Fruit fly (Drosophila melanogaster) whole organism, wandering third instar larva: ENCODE measurements around the gene CG15731.

Experiments
- Abd-B ChIP-seq: fragments of >200 bp; optimal IDR thresholded peaks from 2 replicates; lab custom pipeline; 2017; ENCODE audit warnings: missing biosample characterization, missing genetic modification characterization
- CG32264 ChIP-seq: fragments of 200-800 bp; sonication (Bioruptor generic); optimal IDR thresholded peaks from 2 replicates; lab custom pipeline; 2016; ENCODE audit warnings: missing biosample characterization, missing genetic modification characterization
- CG9705 ChIP-seq: fragments of 200-800 bp; sonication (Bioruptor generic); optimal IDR thresholded peaks from 2 replicates; lab custom pipeline; 2018; ENCODE audit warnings: missing biosample characterization, mild to moderate bottlenecking, missing genetic modification characterization
- CrebA ChIP-seq: fragments of 200-800 bp; sonication (Bioruptor generic); optimal IDR thresholded peaks from 2 replicates; lab custom pipeline; 2016; ENCODE audit warnings: missing biosample characterization, mild to moderate bottlenecking, missing genetic modification characterization, borderline replicate concordance
- Dfd ChIP-seq: fragments of >200 bp; optimal IDR thresholded peaks from 2 replicates; lab custom pipeline; 2017; ENCODE audit warnings: missing biosample characterization, missing genetic modification characterization
- Dif ChIP-seq: fragments of 200-275, 200-300 bp; sonication (Bioruptor generic); optimal IDR thresholded peaks from 2 replicates; lab custom pipeline; 2018; ENCODE audit warnings: missing biosample characterization, missing genetic modification characterization; ENCODE audit not compliant: partially characterized antibody
- HLH106 ChIP-seq: fragments of 200-800 bp; optimal IDR thresholded peaks from 3 replicates; lab custom pipeline; 2019; ENCODE audit warnings: missing biosample characterization, mild to moderate bottlenecking, missing genetic modification characterization, moderate library complexity
- Hnf4 ChIP-seq: fragments of 200-800 bp; sonication (Bioruptor generic); optimal IDR thresholded peaks from 2 replicates; lab custom pipeline; 2016; ENCODE audit warnings: missing biosample characterization, mild to moderate bottlenecking, missing genetic modification characterization
- Hr83 ChIP-seq: fragments of 200-300 bp; sonication (Bioruptor generic); optimal IDR thresholded peaks from 2 replicates; lab custom pipeline; 2016; ENCODE audit warnings: missing biosample characterization, mild to moderate bottlenecking, missing genetic modification characterization, moderate library complexity; ENCODE audit not compliant: poor library complexity, severe bottlenecking
- Jra ChIP-seq: sonication (Bioruptor generic); optimal IDR thresholded peaks from 2 replicates; lab custom pipeline; 2016; ENCODE audit warnings: missing biosample characterization, missing genetic modification characterization
- OdsH ChIP-seq: fragments of 200-800 bp; sonication (Bioruptor generic); optimal IDR thresholded peaks from 2 replicates; lab custom pipeline; 2016; ENCODE audit warnings: missing biosample characterization, mild to moderate bottlenecking, missing genetic modification characterization
- Rel ChIP-seq, 2 experiments: fragments of 200-800 bp; sonication (Bioruptor generic) in 1 of 2; optimal IDR thresholded peaks; 2 replicates in 1 of 2; 3 replicates in 1 of 2; lab custom pipeline; 2016 to 2019; ENCODE audit warnings: mild to moderate bottlenecking in 2 of 2, missing biosample characterization in 2 of 2, missing genetic modification characterization in 2 of 2, moderate library complexity in 1 of 2
- Sp1 ChIP-seq: fragments of 200-800 bp; sonication (Bioruptor generic); optimal IDR thresholded peaks from 3 replicates; lab custom pipeline; 2019; ENCODE audit warnings: missing biosample characterization, mild to moderate bottlenecking, missing genetic modification characterization, moderate library complexity
- Vsx2 ChIP-seq: fragments of 200-300, 225-300 bp; sonication (Bioruptor generic); optimal IDR thresholded peaks from 2 replicates; lab custom pipeline; 2018; ENCODE audit warnings: missing biosample characterization, missing genetic modification characterization; ENCODE audit not compliant: partially characterized antibody
- br ChIP-seq: fragments of 200-800 bp; sonication (Bioruptor generic); optimal IDR thresholded peaks from 2 replicates; lab custom pipeline; 2016; ENCODE audit warnings: missing biosample characterization, missing genetic modification characterization
- brk ChIP-seq: fragments of 200-800 bp; sonication (Bioruptor generic); optimal IDR thresholded peaks from 2 replicates; lab custom pipeline; 2016; ENCODE audit warnings: missing biosample characterization, mild to moderate bottlenecking, missing genetic modification characterization
- dl ChIP-seq, 2 experiments: fragments of 175-275, 200-275 bp in 1 of 2; fragments of 200-275 bp in 1 of 2; sonication (Bioruptor generic); optimal IDR thresholded peaks; lab custom pipeline; 2018; ENCODE audit warnings: mild to moderate bottlenecking in 2 of 2, missing biosample characterization in 2 of 2, missing genetic modification characterization in 2 of 2, moderate library complexity in 2 of 2; ENCODE audit not compliant: partially characterized antibody in 2 of 2, insufficient read depth in 1 of 2
- dmrt93B ChIP-seq: fragments of 200-800 bp; sonication (Bioruptor generic); optimal IDR thresholded peaks from 2 replicates; lab custom pipeline; 2018; ENCODE audit warnings: missing biosample characterization, mild to moderate bottlenecking, missing genetic modification characterization
- ey ChIP-seq: fragments of 200-800 bp; sonication (Bioruptor generic); optimal IDR thresholded peaks from 2 replicates; lab custom pipeline; 2016; ENCODE audit warnings: missing biosample characterization, missing genetic modification characterization
- foxo ChIP-seq, 2 experiments: fragments of 200-800 bp; sonication (Bioruptor generic); optimal IDR thresholded peaks; 2 replicates in 1 of 2; 3 replicates in 1 of 2; lab custom pipeline; 2016 to 2017; ENCODE audit warnings: missing biosample characterization in 2 of 2, missing genetic modification characterization in 2 of 2
- fru ChIP-seq: fragments of 200-800 bp; sonication (Bioruptor generic); optimal IDR thresholded peaks from 3 replicates; lab custom pipeline; 2016; ENCODE audit warnings: missing biosample characterization, mild to moderate bottlenecking, missing genetic modification characterization
- h ChIP-seq: fragments of 200-800 bp; sonication (Bioruptor generic); optimal IDR thresholded peaks from 3 replicates; lab custom pipeline; 2016; ENCODE audit warnings: missing biosample characterization, mild to moderate bottlenecking, missing genetic modification characterization
- jim ChIP-seq: fragments of 175-275, 200-325 bp; sonication (Bioruptor generic); optimal IDR thresholded peaks from 2 replicates; lab custom pipeline; 2016; ENCODE audit warnings: missing biosample characterization, mild to moderate bottlenecking, missing genetic modification characterization
- lola ChIP-seq: fragments of >200 bp; optimal IDR thresholded peaks from 2 replicates; lab custom pipeline; 2017; ENCODE audit warnings: missing biosample characterization, missing genetic modification characterization
- pan ChIP-seq: fragments of >200 bp; optimal IDR thresholded peaks from 2 replicates; lab custom pipeline; 2017
- psq ChIP-seq: fragments of 200-800 bp; sonication (Bioruptor generic); optimal IDR thresholded peaks from 3 replicates; lab custom pipeline; 2017; ENCODE audit warnings: missing biosample characterization, mild to moderate bottlenecking, missing genetic modification characterization, moderate library complexity
- rgr ChIP-seq: fragments of 200-800 bp; sonication (Bioruptor generic); optimal IDR thresholded peaks from 3 replicates; lab custom pipeline; 2016; ENCODE audit warnings: missing biosample characterization, mild to moderate bottlenecking, missing genetic modification characterization
- sage ChIP-seq: fragments of 200-800 bp; sonication (Bioruptor generic); optimal IDR thresholded peaks from 2 replicates; lab custom pipeline; 2016; ENCODE audit warnings: missing biosample characterization, mild to moderate bottlenecking, missing genetic modification characterization
- sv ChIP-seq: fragments of 200-800 bp; sonication (Bioruptor generic); optimal IDR thresholded peaks from 3 replicates; lab custom pipeline; 2016; ENCODE audit warnings: missing biosample characterization, missing genetic modification characterization
- tai ChIP-seq: sonication (Bioruptor generic); optimal IDR thresholded peaks from 2 replicates; lab custom pipeline; 2016; ENCODE audit warnings: missing biosample characterization, missing genetic modification characterization

Gene CG15731

DNA sequence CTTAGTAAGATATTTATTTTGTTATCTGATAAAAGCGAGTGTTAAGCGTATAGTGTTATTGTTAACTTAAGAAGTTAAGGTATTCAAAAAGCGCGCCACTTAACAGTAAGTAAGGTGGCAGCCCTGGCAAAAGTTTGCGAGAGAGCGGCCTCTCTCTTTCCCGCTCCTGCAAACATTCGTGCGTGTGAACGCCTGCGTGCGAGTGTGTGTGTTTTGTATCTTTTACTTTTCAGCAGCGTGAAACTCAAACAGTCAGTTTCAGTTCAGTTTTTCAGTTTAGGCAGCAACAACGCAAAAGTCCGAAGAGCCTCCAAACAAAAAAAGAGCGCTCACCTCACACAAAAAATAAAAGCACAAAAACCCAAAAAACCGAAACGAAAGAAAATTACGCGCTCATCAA lies 13.8 kb upstream of the CG15731 start:
- TF ChIP-seq Dif (GFP tag; lab: Kevin White, UChicago) (peak; percentile 9), pan (lab: Kevin White, UChicago) (no peak), Jra (GFP tag; lab: Kevin White, UChicago) (peak; percentile 7), fru (GFP tag; lab: Kevin White, UChicago) (peak; percentile 64), dl (GFP tag; optimal IDR thresholded peaks at IDR 0.05; lab: Kevin White, UChicago; ENCODE audit: insufficient read depth in 1 of 2, partially characterized antibody in 2 of 2) (peak; percentile 2 to 47), rgr (GFP tag; lab: Kevin White, UChicago) (peak; percentile 18), Dfd (GFP tag; lab: Kevin White, UChicago) (no peak), Hr83 (no peak)

DNA sequence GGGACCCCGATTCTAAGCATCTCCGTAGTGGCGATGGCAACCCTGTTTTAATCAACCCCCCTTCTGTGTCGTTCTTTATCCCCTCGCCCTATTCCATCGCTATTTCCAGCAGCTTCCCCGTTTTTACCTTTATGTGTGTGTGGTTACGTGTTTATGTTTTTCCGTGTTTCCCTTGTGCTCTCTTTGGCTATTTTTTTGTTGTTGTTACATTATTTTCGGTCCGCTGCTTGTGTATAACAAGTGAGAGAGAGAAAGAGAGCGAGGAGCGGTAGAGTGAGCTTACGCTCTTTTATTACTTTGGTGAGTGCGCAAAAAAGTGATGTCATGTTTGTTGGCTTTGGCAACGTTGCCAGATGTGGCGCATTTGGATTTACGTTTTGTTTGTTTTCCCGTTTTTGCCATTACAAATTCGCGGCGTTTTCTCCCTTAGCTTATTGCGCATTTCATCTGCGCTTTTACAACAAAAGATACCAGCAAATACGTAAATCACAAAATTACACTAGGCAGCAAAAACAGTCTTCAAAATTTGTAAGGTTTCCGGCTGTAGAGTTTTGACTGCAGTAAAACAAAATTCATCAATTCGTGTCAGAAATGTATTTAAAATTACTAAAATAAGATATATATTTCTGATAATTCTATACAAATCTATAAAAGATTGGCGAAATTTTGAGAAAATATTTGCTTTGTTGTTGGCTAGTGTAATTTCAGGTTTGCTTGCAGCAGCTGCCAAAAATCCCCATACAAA lies 12.8 kb upstream of the CG15731 start:
- peak; percentile 26 for TF ChIP-seq dmrt93B (GFP tag; lab: Kevin White, UChicago)
- no peak for TF ChIP-seq brk
- TF ChIP-seq br, result no peak
- TF ChIP-seq rgr (GFP tag; lab: Kevin White, UChicago), result peak; percentile 16
- no peak for TF ChIP-seq CG32264 (GFP tag; lab: Kevin White, UChicago)
- no peak for TF ChIP-seq Hr83
- TF ChIP-seq fru (GFP tag; lab: Kevin White, UChicago), result peak; percentile 66
- peak; percentile 41 for TF ChIP-seq Sp1 (GFP tag; lab: Kevin White, UChicago)
- TF ChIP-seq tai (GFP tag; lab: Kevin White, UChicago), result peak; percentile 21
- TF ChIP-seq Rel (GFP tag; optimal IDR thresholded peaks at IDR 0.05; lab: Kevin White, UChicago), result no peak
- TF ChIP-seq Rel (tag; optimal IDR thresholded peaks at IDR 0.05; lab: Kevin White, UChicago), result peak; percentile 66
- TF ChIP-seq lola (GFP tag; lab: Kevin White, UChicago), result no peak
- peak; percentile 81 for TF ChIP-seq Dif (GFP tag; lab: Kevin White, UChicago)
- TF ChIP-seq OdsH (GFP tag; lab: Kevin White, UChicago), result peak; percentile 5
- no peak for TF ChIP-seq sv (GFP tag; lab: Kevin White, UChicago)
- no peak for TF ChIP-seq Hnf4 (GFP tag; lab: Kevin White, UChicago)
- peak; percentile 25 for TF ChIP-seq CG9705 (GFP tag; lab: Kevin White, UChicago)
- no peak for TF ChIP-seq Abd-B (GFP tag; lab: Kevin White, UChicago)
- TF ChIP-seq psq (GFP tag; lab: Kevin White, UChicago), result peak; percentile 10
- TF ChIP-seq Jra (GFP tag; lab: Kevin White, UChicago), result peak; percentile 39
- TF ChIP-seq foxo (GFP tag; optimal IDR thresholded peaks at IDR 0.05; lab: Kevin White, UChicago), result peak in 1 of 2 experiments; percentile 39
- peak; percentile 45 to 74 for TF ChIP-seq dl (GFP tag; optimal IDR thresholded peaks at IDR 0.05; lab: Kevin White, UChicago; ENCODE audit: insufficient read depth in 1 of 2, partially characterized antibody in 2 of 2)
- peak; percentile 64 for TF ChIP-seq HLH106 (tag; lab: Kevin White, UChicago)
- TF ChIP-seq sage (GFP tag; lab: Kevin White, UChicago), result peak; percentile 29
- peak; percentile 10 for TF ChIP-seq h (GFP tag; lab: Kevin White, UChicago)

DNA sequence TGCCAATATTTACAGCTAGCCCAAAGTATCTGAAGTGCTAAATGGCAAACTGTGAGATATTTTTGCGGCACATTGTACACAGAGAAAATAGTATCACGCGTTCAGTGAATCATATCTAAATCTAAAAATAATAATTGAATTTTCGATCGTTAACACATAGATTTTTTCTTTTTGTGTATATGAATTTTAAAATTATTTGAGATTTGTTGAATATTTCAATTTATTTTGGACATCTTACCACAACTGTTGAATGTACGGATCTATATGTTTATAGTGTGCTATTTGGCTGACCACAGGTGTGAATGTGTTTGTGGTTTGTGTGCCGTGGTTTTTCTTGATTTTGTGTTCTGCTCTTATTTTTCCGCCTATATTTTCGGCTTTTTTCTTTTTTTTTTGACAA lies 12.2 kb upstream of the CG15731 start:
- TF ChIP-seq Abd-B (GFP tag; lab: Kevin White, UChicago) (no peak), foxo (GFP tag; optimal IDR thresholded peaks at IDR 0.05; lab: Kevin White, UChicago) (peak in 1 of 2 experiments; percentile 49), sv (GFP tag; lab: Kevin White, UChicago) (peak; percentile 53), OdsH (GFP tag; lab: Kevin White, UChicago) (peak; percentile 30), Jra (GFP tag; lab: Kevin White, UChicago) (no peak), h (GFP tag; lab: Kevin White, UChicago) (peak; percentile 39), br (peak; percentile 25), ey (GFP tag; lab: Kevin White, UChicago) (peak; percentile 9), CrebA (no peak), jim (GFP tag; lab: Kevin White, UChicago) (no peak), rgr (GFP tag; lab: Kevin White, UChicago) (peak; percentile 5), Dfd (GFP tag; lab: Kevin White, UChicago) (no peak), tai (GFP tag; lab: Kevin White, UChicago) (no peak), Vsx2 (GFP tag; lab: Kevin White, UChicago) (no peak), Hnf4 (GFP tag; lab: Kevin White, UChicago) (no peak), brk (no peak)
- TF ChIP-seq, all 38 proteins: peak for 7
